Worm (Caenorhabditis elegans) whole organism, midembryonic: Measurements from ENCODE around the gene C29F7.3.

Experiments used
- T22C8.4 ChIP-seq: fragments of 200-800 bp; sonication (Bioruptor generic); IDR thresholded peaks from 2 replicates; pipeline ENCODE4 v1.3.6; 2022; ENCODE audit warnings: missing genetic modification characterization, missing compliant biosample characterization
- cog-1 ChIP-seq: sonication (generic microtip); optimal IDR thresholded peaks from 2 replicates; lab custom pipeline; 2016; ENCODE audit warnings: missing genetic modification characterization, missing compliant biosample characterization
- flt-1 ChIP-seq: fragments of 200-800 bp; sonication (Bioruptor generic); IDR thresholded peaks from 2 replicates; pipeline ENCODE4 v1.3.6; 2022; ENCODE audit warnings: missing genetic modification characterization, missing compliant biosample characterization
- klf-2 ChIP-seq: fragments of 200-800 bp; sonication (Bioruptor generic); conservative IDR thresholded peaks from 2 replicates; pipeline ENCODE4 v1.3.6; 2022; ENCODE audit warnings: missing genetic modification reagents, missing genetic modification characterization, missing compliant biosample characterization
- med-1 ChIP-seq: sonication (generic microtip); optimal IDR thresholded peaks from 2 replicates; lab custom pipeline; 2017; ENCODE audit warnings: missing genetic modification characterization, mild to moderate bottlenecking, missing compliant biosample characterization, antibody characterized with exemption, missing genetic modification reagents; ENCODE audit not compliant: insufficient read depth
- ref-1 ChIP-seq: fragments of 200-800 bp; sonication (Bioruptor generic); conservative IDR thresholded peaks from 2 replicates; pipeline ENCODE4 v1.3.6; 2022; ENCODE audit warnings: missing genetic modification reagents, missing genetic modification characterization, missing compliant biosample characterization
- tab-1 ChIP-seq: fragments of 200-800 bp; sonication (Bioruptor generic); IDR thresholded peaks from 2 replicates; pipeline ENCODE4 v1.3.6; 2022; ENCODE audit warnings: missing genetic modification characterization, missing compliant biosample characterization
- ztf-23 ChIP-seq: fragments of 200-800 bp; sonication (Bioruptor generic); IDR thresholded peaks from 2 replicates; pipeline ENCODE4 v1.3.6; 2022; ENCODE audit warnings: missing genetic modification reagents, missing genetic modification characterization, missing compliant biosample characterization
- ztf-29 ChIP-seq: fragments of 200-800 bp; sonication (Bioruptor generic); IDR thresholded peaks from 2 replicates; pipeline ENCODE4 v1.3.6; 2022; ENCODE audit warnings: missing genetic modification reagents, missing genetic modification characterization, missing compliant biosample characterization

ce11 chrX:13388829-13389228 lies 30.9 kb downstream of the C29F7.3 start:
- TF ChIP-seq cog-1, result no peak
- no peak for TF ChIP-seq ztf-23 (GFP tag; lab: Robert Waterston, UW)
- no peak for TF ChIP-seq ref-1
- TF ChIP-seq flt-1, result no peak
- TF ChIP-seq klf-2 (GFP tag; lab: Robert Waterston, UW), result no peak
- no peak for TF ChIP-seq ztf-29 (GFP tag; lab: Robert Waterston, UW)
- TF ChIP-seq tab-1, result no peak
- no peak for TF ChIP-seq med-1 (GFP tag; lab: Kevin White, UChicago)
- TF ChIP-seq T22C8.4, result no peak
